Worm (Caenorhabditis elegans) whole organism, young adult: ENCODE measurements around the gene glt-7.
A peak's percentile ranks its signal among the peaks of the same experiment; 100 is the strongest.

ENCODE experiments used
- B0019.2 ChIP-seq: fragments of 200-800 bp; sonication (Bioruptor generic); conservative IDR thresholded peaks from 2 replicates; pipeline ENCODE4 v1.3.6; 2022; ENCODE audit warnings: missing genetic modification reagents, missing genetic modification characterization, missing compliant biosample characterization
- B0035.1 ChIP-seq: sonication (generic microtip); optimal IDR thresholded peaks from 2 replicates; lab custom pipeline; 2016; ENCODE audit warnings: missing genetic modification characterization, mild to moderate bottlenecking, missing compliant biosample characterization, missing genotype, missing genetic modification reagents
- C06A6.2 ChIP-seq: fragments of 200-800 bp; sonication (Bioruptor generic); conservative IDR thresholded peaks from 2 replicates; pipeline ENCODE4 v1.3.6; 2022; ENCODE audit warnings: missing genetic modification characterization, missing compliant biosample characterization
- C17E4.6 ChIP-seq: fragments of 200-800 bp; sonication (Bioruptor generic); IDR thresholded peaks from 2 replicates; pipeline ENCODE4 v1.3.6; 2022; ENCODE audit warnings: missing genetic modification reagents, missing genetic modification characterization, missing compliant biosample characterization
- F55B11.4 ChIP-seq: sonication (generic microtip); optimal IDR thresholded peaks from 2 replicates; lab custom pipeline; 2016; ENCODE audit warnings: missing compliant biosample characterization, missing genetic modification characterization, borderline replicate concordance; ENCODE audit not compliant: insufficient read depth
- F57A8.1 ChIP-seq: fragments of 200-800 bp; sonication (Bioruptor generic); optimal IDR thresholded peaks from 2 replicates; lab custom pipeline; 2018; ENCODE audit warnings: mild to moderate bottlenecking, missing genetic modification characterization, moderate library complexity, missing compliant biosample characterization
- K11D2.4 ChIP-seq: fragments of 200-800 bp; sonication (Bioruptor generic); IDR thresholded peaks from 2 replicates; pipeline ENCODE4 v1.3.6; 2022; ENCODE audit warnings: missing genetic modification reagents, missing genetic modification characterization, missing compliant biosample characterization
- T07F8.4 ChIP-seq: sonication (generic microtip); optimal IDR thresholded peaks from 2 replicates; lab custom pipeline; 2016; ENCODE audit warnings: mild to moderate bottlenecking, missing genetic modification characterization, moderate library complexity, missing compliant biosample characterization
- Y53F4B.3 ChIP-seq: fragments of 200-800 bp; sonication (Bioruptor generic); IDR thresholded peaks from 2 replicates; pipeline ENCODE4 v1.3.6; 2022; ENCODE audit warnings: missing genetic modification reagents, missing genetic modification characterization, missing compliant biosample characterization
- Y95B8A.8 ChIP-seq: fragments of 200-800 bp; sonication (Bioruptor generic); IDR thresholded peaks from 2 replicates; pipeline ENCODE4 v1.3.6; 2022; ENCODE audit warnings: missing genetic modification reagents, missing genetic modification characterization, missing compliant biosample characterization
- attf-3 ChIP-seq: fragments of 200-800 bp; sonication (Bioruptor generic); conservative IDR thresholded peaks from 2 replicates; pipeline ENCODE4 v1.3.6; 2022; ENCODE audit warnings: missing genetic modification reagents, missing genetic modification characterization, missing compliant biosample characterization
- bed-2 ChIP-seq: fragments of 200-800 bp; sonication (Bioruptor generic); IDR thresholded peaks from 2 replicates; pipeline ENCODE4 v1.3.6; 2022; ENCODE audit warnings: missing genetic modification reagents, missing genetic modification characterization, missing compliant biosample characterization
- ccch-3 ChIP-seq: fragments of 200-800 bp; sonication (Bioruptor generic); optimal IDR thresholded peaks from 2 replicates; lab custom pipeline; 2018; ENCODE audit warnings: mild to moderate bottlenecking, missing genetic modification characterization, missing compliant biosample characterization
- cebp-2 ChIP-seq: fragments of 200-800 bp; sonication (Bioruptor generic); IDR thresholded peaks from 2 replicates; pipeline ENCODE4 v1.3.6; 2022; ENCODE audit warnings: missing genetic modification characterization, missing compliant biosample characterization
- ceh-40 ChIP-seq: fragments of 200-800 bp; sonication (Bioruptor generic); IDR thresholded peaks from 2 replicates; pipeline ENCODE4 v1.3.6; 2022; ENCODE audit warnings: missing genetic modification characterization, missing compliant biosample characterization
- egl-44 ChIP-seq: fragments of 200-800 bp; sonication (Bioruptor generic); IDR thresholded peaks from 2 replicates; pipeline ENCODE4 v1.3.6; 2022; ENCODE audit warnings: missing genetic modification reagents, missing genetic modification characterization, missing compliant biosample characterization
- egrh-3 ChIP-seq: fragments of 200-800 bp; sonication (Bioruptor generic); IDR thresholded peaks from 2 replicates; pipeline ENCODE4 v1.3.6; 2022; ENCODE audit warnings: missing genetic modification reagents, missing genetic modification characterization, missing compliant biosample characterization
- ekl-4 ChIP-seq: fragments of 200-800 bp; sonication (Bioruptor generic); IDR thresholded peaks from 2 replicates; pipeline ENCODE4 v1.3.6; 2022; ENCODE audit warnings: missing genetic modification reagents, missing genetic modification characterization, missing compliant biosample characterization
- ets-4 ChIP-seq: fragments of 200-800 bp; sonication (Bioruptor generic); optimal IDR thresholded peaks from 2 replicates; lab custom pipeline; 2018; ENCODE audit warnings: mild to moderate bottlenecking, missing genetic modification characterization, missing compliant biosample characterization
- him-1 ChIP-seq: sonication (generic microtip); optimal IDR thresholded peaks from 2 replicates; lab custom pipeline; 2016; ENCODE audit warnings: missing genotype, missing genetic modification reagents, missing genetic modification characterization, missing compliant biosample characterization
- hlh-26 ChIP-seq: fragments of 200-800 bp; sonication (Bioruptor generic); conservative IDR thresholded peaks from 2 replicates; pipeline ENCODE4 v1.3.6; 2022; ENCODE audit warnings: missing genetic modification reagents, missing genetic modification characterization, missing compliant biosample characterization
- let-607 ChIP-seq, 2 experiments: fragments of 200-800 bp in 1 of 2; sonication (Bioruptor generic) in 1 of 2; sonication (generic microtip) in 1 of 2; optimal IDR thresholded peaks; 2 replicates each; lab custom pipeline; 2016 to 2018; ENCODE audit warnings: mild to moderate bottlenecking in 2 of 2, missing compliant biosample characterization in 2 of 2, missing genetic modification characterization in 2 of 2, moderate library complexity in 2 of 2, missing genotype in 1 of 2
- lir-1 ChIP-seq: fragments of 200-800 bp; sonication (Bioruptor generic); conservative IDR thresholded peaks from 2 replicates; pipeline ENCODE4 v1.3.6; 2022; ENCODE audit warnings: missing genetic modification reagents, missing genetic modification characterization, missing compliant biosample characterization
- madf-10 ChIP-seq: sonication (generic microtip); optimal IDR thresholded peaks from 2 replicates; lab custom pipeline; 2016; ENCODE audit warnings: mild to moderate bottlenecking, missing genetic modification characterization, missing compliant biosample characterization
- madf-8 ChIP-seq: fragments of 200-800 bp; sonication (Bioruptor generic); conservative IDR thresholded peaks from 2 replicates; pipeline ENCODE4 v1.3.6; 2022; ENCODE audit warnings: missing genetic modification reagents, missing genetic modification characterization, missing compliant biosample characterization
- nfya-1 ChIP-seq: sonication (generic microtip); optimal IDR thresholded peaks from 2 replicates; lab custom pipeline; 2017; ENCODE audit warnings: antibody characterized with exemption, missing compliant biosample characterization, missing genetic modification characterization, borderline replicate concordance; ENCODE audit not compliant: insufficient read depth
- nhr-179 ChIP-seq: sonication (generic microtip); optimal IDR thresholded peaks from 2 replicates; lab custom pipeline; 2016; ENCODE audit warnings: mild to moderate bottlenecking, missing genetic modification characterization, missing compliant biosample characterization
- nhr-80 ChIP-seq: sonication (generic microtip); optimal IDR thresholded peaks from 2 replicates; lab custom pipeline; 2016; ENCODE audit warnings: missing genetic modification characterization, missing compliant biosample characterization
- rcor-1 ChIP-seq: fragments of 200-800 bp; sonication (Bioruptor generic); IDR thresholded peaks from 2 replicates; pipeline ENCODE4 v1.3.6; 2022; ENCODE audit warnings: missing genetic modification reagents, missing genetic modification characterization, missing compliant biosample characterization
- sdz-38 ChIP-seq: sonication (generic microtip); optimal IDR thresholded peaks from 2 replicates; lab custom pipeline; 2016; ENCODE audit warnings: missing genotype, missing genetic modification characterization, missing compliant biosample characterization
- snpc-3.4 ChIP-seq: sonication (generic microtip); optimal IDR thresholded peaks from 2 replicates; lab custom pipeline; 2017; ENCODE audit warnings: missing genetic modification characterization, mild to moderate bottlenecking, missing compliant biosample characterization, antibody characterized with exemption, moderate library complexity, missing genotype, missing genetic modification reagents
- snpc-4 ChIP-seq, 5 experiments: fragments of 150-350 bp in 1 of 5; sonication (generic microtip) in 4 of 5; optimal IDR thresholded peaks; 2 replicates each; lab custom pipeline; 2014 to 2018; ENCODE audit warnings: missing genetic modification characterization in 5 of 5, missing biosample characterization in 3 of 5, antibody characterized with exemption in 2 of 5, mild to moderate bottlenecking in 2 of 5, missing compliant biosample characterization in 2 of 5, missing genotype in 2 of 5, moderate library complexity in 2 of 5, missing genetic modification reagents in 1 of 5
- unc-130 ChIP-seq: sonication (generic microtip); optimal IDR thresholded peaks from 2 replicates; lab custom pipeline; 2016; ENCODE audit warnings: missing genetic modification reagents, missing genetic modification characterization, missing compliant biosample characterization
- zfh-2 ChIP-seq: fragments of 200-800 bp; sonication (Bioruptor generic); conservative IDR thresholded peaks from 2 replicates; pipeline ENCODE4 v1.3.6; 2022; ENCODE audit warnings: missing genetic modification reagents, missing genetic modification characterization, missing compliant biosample characterization
- ztf-22 ChIP-seq: fragments of 200-800 bp; sonication (Bioruptor generic); optimal IDR thresholded peaks from 2 replicates; lab custom pipeline; 2018; ENCODE audit warnings: mild to moderate bottlenecking, missing genetic modification characterization, moderate library complexity, missing compliant biosample characterization
- ztf-26 ChIP-seq: sonication (generic microtip); optimal IDR thresholded peaks from 2 replicates; lab custom pipeline; 2017; ENCODE audit warnings: missing genetic modification characterization, missing compliant biosample characterization
- ztf-28 ChIP-seq: fragments of 200-800 bp; sonication (Bioruptor generic); IDR thresholded peaks from 2 replicates; pipeline ENCODE4 v1.3.6; 2022; ENCODE audit warnings: missing genetic modification reagents, missing genetic modification characterization, missing compliant biosample characterization

glt-7 gene

ce11 chrIV:524352-524751 is 7.6 kb upstream of the glt-7 start, which contains the start of gene W03G1.2 (continued):
- no peak for TF ChIP-seq unc-130 (GFP tag; lab: Kevin White, UChicago)
- no peak for TF ChIP-seq F55B11.4 (tag; lab: Kevin White, UChicago)
- no peak for TF ChIP-seq C06A6.2 (GFP tag; lab: Robert Waterston, UW)

ce11 chrIV:545852-546251 is 13.9 kb downstream of the glt-7 start:
- TF ChIP-seq ztf-26 (tag; lab: Kevin White, UChicago) (no peak), T07F8.4 (tag; lab: Kevin White, UChicago) (no peak), lir-1 (GFP tag; lab: Robert Waterston, UW) (no peak), ccch-3 (GFP tag; lab: Kevin White, UChicago) (no peak), F57A8.1 (no peak)

- TF ChIP-seq Y95B8A.8 (GFP tag; lab: Robert Waterston, UW) (no peak), madf-10 (no peak), rcor-1 (GFP tag; lab: Robert Waterston, UW) (no peak)
These were observed 16.1 kb downstream of the glt-7 start, which contains the start of gene F56A11.4 for ce11 chrIV:548000-548399. TSS of gene F56A11.4 (plus strand) at chrIV:548300.

ce11 chrIV:551923-552322 is 20.0 kb downstream of the glt-7 start:
- no peak for TF ChIP-seq B0035.1 (tag; lab: Kevin White, UChicago)
- no peak for TF ChIP-seq snpc-4 (GFP tag; optimal IDR thresholded peaks at IDR 0.05; lab: Kevin White, UChicago)
- TF ChIP-seq snpc-4 (tag; optimal IDR thresholded peaks at IDR 0.05; lab: Kevin White, UChicago), result no peak
- TF ChIP-seq nhr-80, result peak; percentile 93
- peak; percentile 83 for TF ChIP-seq ets-4 (GFP tag; lab: Kevin White, UChicago)
- TF ChIP-seq let-607 (tag; optimal IDR thresholded peaks at IDR 0.05; lab: Kevin White, UChicago), result peak in 1 of 2 experiments; percentile 4
- TF ChIP-seq sdz-38 (tag; lab: Kevin White, UChicago), result no peak
- no peak for TF ChIP-seq ceh-40 (GFP tag; lab: Robert Waterston, UW)
- peak; percentile 66 for TF ChIP-seq ztf-22 (GFP tag; lab: Kevin White, UChicago)
- no peak for TF ChIP-seq nfya-1

- TF ChIP-seq madf-8 (GFP tag; lab: Robert Waterston, UW) (no peak), ekl-4 (GFP tag; lab: Robert Waterston, UW) (no peak), B0019.2 (GFP tag; lab: Robert Waterston, UW) (no peak), attf-3 (no peak), zfh-2 (GFP tag; lab: Robert Waterston, UW) (no peak), ztf-28 (no peak), Y53F4B.3 (no peak), egl-44 (GFP tag; lab: Robert Waterston, UW) (no peak), cebp-2 (GFP tag; lab: Robert Waterston, UW) (no peak), him-1 (no peak), C17E4.6 (GFP tag; lab: Robert Waterston, UW) (no peak), K11D2.4 (GFP tag; lab: Robert Waterston, UW) (no peak), hlh-26 (GFP tag; lab: Robert Waterston, UW) (no peak), egrh-3 (GFP tag; lab: Robert Waterston, UW) (no peak), B0035.1 (tag; lab: Kevin White, UChicago) (no peak), F57A8.1 (no peak), snpc-3.4 (tag; lab: Kevin White, UChicago) (no peak), bed-2 (GFP tag; lab: Robert Waterston, UW) (no peak), nhr-179 (no peak), snpc-4 (GFP tag; optimal IDR thresholded peaks at IDR 0.05; lab: Kevin White, UChicago) (no peak), snpc-4 (tag; optimal IDR thresholded peaks at IDR 0.05; lab: Kevin White, UChicago) (no peak)
These were observed 22.1 kb downstream of the glt-7 start for ce11 chrIV:554005-554404.
